Worm (Caenorhabditis elegans) whole organism, mixed stage, embryonic: ENCODE measurements around the gene F49E10.4.

Source experiments
- M03D4.4 ChIP-seq: sonication (generic microtip); optimal IDR thresholded peaks from 2 replicates; lab custom pipeline; 2017; ENCODE audit warnings: mild to moderate bottlenecking, missing genetic modification characterization, missing compliant biosample characterization
- ceh-43 ChIP-seq: fragments of 200-800 bp; sonication (Bioruptor generic); optimal IDR thresholded peaks from 2 replicates; lab custom pipeline; 2018; ENCODE audit warnings: mild to moderate bottlenecking, missing genetic modification characterization, moderate library complexity, missing compliant biosample characterization
- ces-1 ChIP-seq: fragments of 150-350 bp; optimal IDR thresholded peaks from 2 replicates; lab custom pipeline; 2014; ENCODE audit warnings: missing biosample characterization, missing genetic modification reagents, missing genetic modification characterization
- cnd-1 ChIP-seq: fragments of 200-800 bp; sonication (Bioruptor generic); optimal IDR thresholded peaks from 2 replicates; lab custom pipeline; 2018; ENCODE audit warnings: mild to moderate bottlenecking, missing genetic modification characterization, missing compliant biosample characterization
- elt-3 ChIP-seq: fragments of 150-350 bp; optimal IDR thresholded peaks from 2 replicates; lab custom pipeline; 2014; ENCODE audit warnings: missing biosample characterization, missing genetic modification characterization
- lin-13 ChIP-seq: fragments of 150-350 bp; optimal IDR thresholded peaks from 2 replicates; lab custom pipeline; 2014; ENCODE audit warnings: missing biosample characterization, missing genetic modification characterization
- lsy-2 ChIP-seq: fragments of 150-350 bp; optimal IDR thresholded peaks from 2 replicates; lab custom pipeline; 2014; ENCODE audit warnings: missing biosample characterization, missing genetic modification characterization
- nhr-12 ChIP-seq: fragments of 150-350 bp; optimal IDR thresholded peaks from 2 replicates; lab custom pipeline; 2014; ENCODE audit warnings: missing biosample characterization, missing genetic modification characterization
- nhr-237 ChIP-seq: fragments of 150-350 bp; optimal IDR thresholded peaks from 2 replicates; lab custom pipeline; 2014; ENCODE audit warnings: missing biosample characterization, missing genetic modification characterization
- unc-62 ChIP-seq: fragments of 150-350 bp; optimal IDR thresholded peaks from 2 replicates; lab custom pipeline; 2014; ENCODE audit warnings: missing biosample characterization, missing genetic modification reagents, missing genetic modification characterization
- ztf-11 ChIP-seq: fragments of 150-350 bp; optimal IDR thresholded peaks from 2 replicates; lab custom pipeline; 2014; ENCODE audit warnings: missing biosample characterization, missing genetic modification characterization

- no peak for TF ChIP-seq lin-13 (tag; lab: Kevin White, UChicago)
- TF ChIP-seq nhr-237 = no peak
- no peak for TF ChIP-seq lsy-2 (tag; lab: Kevin White, UChicago)
- no peak for TF ChIP-seq M03D4.4 (tag; lab: Kevin White, UChicago)
- TF ChIP-seq ces-1 (GFP tag; lab: Kevin White, UChicago) = no peak
- TF ChIP-seq elt-3 (tag; lab: Kevin White, UChicago) = no peak
- no peak for TF ChIP-seq cnd-1 (tag; lab: Kevin White, UChicago)
- no peak for TF ChIP-seq nhr-12 (tag; lab: Kevin White, UChicago)
- TF ChIP-seq ztf-11 = no peak
- no peak for TF ChIP-seq unc-62 (GFP tag; lab: Kevin White, UChicago)
- TF ChIP-seq ceh-43 (GFP tag; lab: Kevin White, UChicago) = no peak
These were observed 3.5 kb upstream of the F49E10.4 start for ce11 chrX:5872153-5872552.
